Worm (Caenorhabditis elegans) whole organism, L3 larva: Measurements from ENCODE around the gene str-89.
A peak's percentile ranks its signal among the peaks of the same experiment; 100 is the strongest.

Source experiments
- R02D3.7 ChIP-seq: fragments of 150-350 bp; optimal IDR thresholded peaks from 2 replicates; lab custom pipeline; 2014; ENCODE audit warnings: missing biosample characterization, missing genetic modification characterization
- ZK546.5 ChIP-seq: sonication (generic microtip); optimal IDR thresholded peaks from 2 replicates; lab custom pipeline; 2017; ENCODE audit warnings: missing biosample characterization, missing genetic modification characterization
- aly-2 ChIP-seq: fragments of 150-350 bp; optimal IDR thresholded peaks from 2 replicates; lab custom pipeline; 2014; ENCODE audit warnings: missing biosample characterization, missing genetic modification characterization
- ama-1 ChIP-seq: fragments of 150-350 bp; optimal IDR thresholded peaks from 2 replicates; lab custom pipeline; 2018
- ceh-28 ChIP-seq: fragments of 150-350 bp; optimal IDR thresholded peaks from 2 replicates; lab custom pipeline; 2014; ENCODE audit warnings: missing biosample characterization, missing genetic modification reagents, missing genetic modification characterization
- ceh-82 ChIP-seq: fragments of 150-350 bp; optimal IDR thresholded peaks from 2 replicates; lab custom pipeline; 2014; ENCODE audit warnings: missing biosample characterization, missing genetic modification characterization
- ceh-9 ChIP-seq: sonication (generic microtip); optimal IDR thresholded peaks from 2 replicates; lab custom pipeline; 2018; ENCODE audit warnings: missing biosample characterization, missing genetic modification characterization
- egl-27 ChIP-seq: sonication (generic microtip); optimal IDR thresholded peaks from 4 replicates; lab custom pipeline; 2017; ENCODE audit warnings: missing biosample characterization, missing genetic modification reagents, missing genetic modification characterization
- egl-5 ChIP-seq: fragments of 150-350 bp; optimal IDR thresholded peaks from 2 replicates; lab custom pipeline; 2017; ENCODE audit warnings: missing biosample characterization, missing genetic modification reagents, missing genetic modification characterization, inconsistent platforms
- elt-1 ChIP-seq: fragments of 150-350 bp; optimal IDR thresholded peaks from 2 replicates; lab custom pipeline; 2014; ENCODE audit warnings: missing biosample characterization, missing genetic modification characterization
- elt-2 ChIP-seq: sonication (generic microtip); optimal IDR thresholded peaks from 2 replicates; lab custom pipeline; 2016; ENCODE audit warnings: missing genetic modification reagents, mild to moderate bottlenecking, missing genetic modification characterization, missing compliant biosample characterization
- fkh-10 ChIP-seq: sonication (generic microtip); optimal IDR thresholded peaks from 2 replicates; lab custom pipeline; 2017; ENCODE audit warnings: missing biosample characterization, missing genetic modification reagents, missing genetic modification characterization
- fkh-2 ChIP-seq: fragments of 150-350 bp; optimal IDR thresholded peaks from 2 replicates; lab custom pipeline; 2014; ENCODE audit warnings: missing biosample characterization, missing genetic modification reagents, missing genetic modification characterization
- fos-1 ChIP-seq: fragments of 150-350 bp; optimal IDR thresholded peaks from 2 replicates; lab custom pipeline; 2014; ENCODE audit warnings: missing biosample characterization, missing genetic modification characterization
- hmg-11 ChIP-seq: sonication (generic microtip); optimal IDR thresholded peaks from 2 replicates; lab custom pipeline; 2016; ENCODE audit warnings: missing genetic modification characterization, missing compliant biosample characterization
- jun-1 ChIP-seq: fragments of 150-350 bp; optimal IDR thresholded peaks from 2 replicates; lab custom pipeline; 2014; ENCODE audit warnings: missing biosample characterization, missing genetic modification reagents, missing genetic modification characterization
- lin-15B ChIP-seq: fragments of 150-350 bp; optimal IDR thresholded peaks from 2 replicates; lab custom pipeline; 2014; ENCODE audit warnings: missing biosample characterization, missing genetic modification characterization
- lsy-12 ChIP-seq: sonication (generic microtip); optimal IDR thresholded peaks from 2 replicates; lab custom pipeline; 2016; ENCODE audit warnings: mild to moderate bottlenecking, missing genetic modification characterization, missing compliant biosample characterization
- mdl-1 ChIP-seq: fragments of 150-350 bp; optimal IDR thresholded peaks from 2 replicates; lab custom pipeline; 2014; ENCODE audit warnings: missing biosample characterization, missing genetic modification characterization
- mml-1 ChIP-seq: fragments of 150-350 bp; sonication (generic microtip); optimal IDR thresholded peaks from 3 replicates; lab custom pipeline; 2014; ENCODE audit warnings: missing biosample characterization, missing genetic modification characterization
- nfya-1 ChIP-seq: sonication (generic microtip); optimal IDR thresholded peaks from 2 replicates; lab custom pipeline; 2017; ENCODE audit warnings: missing genetic modification characterization, mild to moderate bottlenecking, missing compliant biosample characterization, antibody characterized with exemption, moderate library complexity; ENCODE audit not compliant: insufficient read depth
- nhr-11 ChIP-seq: fragments of 150-350 bp; optimal IDR thresholded peaks from 2 replicates; lab custom pipeline; 2014; ENCODE audit warnings: missing biosample characterization, missing genetic modification characterization
- nhr-12 ChIP-seq: fragments of 150-350 bp; optimal IDR thresholded peaks from 2 replicates; lab custom pipeline; 2014; ENCODE audit warnings: missing biosample characterization, missing genetic modification characterization
- nhr-23 ChIP-seq: fragments of 150-350 bp; optimal IDR thresholded peaks from 2 replicates; lab custom pipeline; 2014; ENCODE audit warnings: missing biosample characterization, missing genetic modification reagents, missing genetic modification characterization
- nhr-28 ChIP-seq: fragments of 150-350 bp; optimal IDR thresholded peaks from 2 replicates; lab custom pipeline; 2014; ENCODE audit warnings: missing biosample characterization, missing genetic modification characterization
- nhr-43 ChIP-seq: sonication (generic microtip); optimal IDR thresholded peaks from 2 replicates; lab custom pipeline; 2016; ENCODE audit warnings: mild to moderate bottlenecking, missing genetic modification characterization, missing compliant biosample characterization; ENCODE audit not compliant: poor library complexity, severe bottlenecking
- nhr-67 ChIP-seq: fragments of 150-350 bp; optimal IDR thresholded peaks from 2 replicates; lab custom pipeline; 2014; ENCODE audit warnings: missing biosample characterization, missing genetic modification characterization
- nhr-76 ChIP-seq: fragments of 150-350 bp; sonication (generic microtip); optimal IDR thresholded peaks from 5 replicates; lab custom pipeline; 2014; ENCODE audit warnings: missing biosample characterization, missing genetic modification characterization
- nhr-77 ChIP-seq: fragments of 150-350 bp; optimal IDR thresholded peaks from 2 replicates; lab custom pipeline; 2014; ENCODE audit warnings: missing biosample characterization, missing genetic modification characterization
- pha-4 ChIP-seq: fragments of 150-350 bp; optimal IDR thresholded peaks from 2 replicates; lab custom pipeline; 2014; ENCODE audit warnings: missing biosample characterization, missing genetic modification reagents, missing genetic modification characterization
- pqm-1 ChIP-seq: fragments of 150-350 bp; optimal IDR thresholded peaks from 2 replicates; lab custom pipeline; 2017; ENCODE audit warnings: missing biosample characterization, missing genetic modification characterization, inconsistent platforms
- sea-2 ChIP-seq: fragments of 150-350 bp; sonication (generic microtip); optimal IDR thresholded peaks from 4 replicates; lab custom pipeline; 2014; ENCODE audit warnings: missing biosample characterization, missing genetic modification reagents, missing genetic modification characterization
- skn-1 ChIP-seq: fragments of 150-350 bp; optimal IDR thresholded peaks from 2 replicates; lab custom pipeline; 2014; ENCODE audit warnings: missing biosample characterization, missing genetic modification characterization
- snpc-4 ChIP-seq: fragments of 150-350 bp; optimal IDR thresholded peaks from 2 replicates; lab custom pipeline; 2014; ENCODE audit warnings: missing biosample characterization, missing genetic modification characterization
- tbx-2 ChIP-seq: sonication (generic microtip); optimal IDR thresholded peaks from 2 replicates; lab custom pipeline; 2016; ENCODE audit warnings: mild to moderate bottlenecking, missing genetic modification characterization, missing compliant biosample characterization
- unc-62 ChIP-seq: fragments of 150-350 bp; sonication (generic microtip); optimal IDR thresholded peaks from 4 replicates; lab custom pipeline; 2014; ENCODE audit warnings: missing biosample characterization, missing genetic modification reagents, missing genetic modification characterization
- zag-1 ChIP-seq: fragments of 150-350 bp; optimal IDR thresholded peaks from 2 replicates; lab custom pipeline; 2014; ENCODE audit warnings: missing biosample characterization, missing genetic modification characterization
- ztf-11 ChIP-seq: fragments of 150-350 bp; optimal IDR thresholded peaks from 2 replicates; lab custom pipeline; 2014; ENCODE audit warnings: missing biosample characterization, missing genetic modification characterization

The str-89 gene

ce11 chrV:17650427-17650826 lies 18.2 kb upstream of the str-89 start, which contains the start of gene fbxa-192:
fbxa-192 (minus strand) TSS chrV:17650527.
- TF ChIP-seq lsy-12 (tag; lab: Kevin White, UChicago), result no peak
- no peak for TF ChIP-seq pqm-1 (tag; lab: Kevin White, UChicago)
- no peak for TF ChIP-seq ztf-11 (tag; lab: Kevin White, UChicago)
- no peak for TF ChIP-seq fkh-2 (tag; lab: Kevin White, UChicago)
- TF ChIP-seq fkh-10, result no peak
- TF ChIP-seq sea-2 (GFP tag; lab: Kevin White, UChicago), result no peak
- TF ChIP-seq elt-1 (tag; lab: Kevin White, UChicago), result no peak
- no peak for TF ChIP-seq R02D3.7
- no peak for TF ChIP-seq mdl-1 (tag; lab: Kevin White, UChicago)
- no peak for TF ChIP-seq nhr-11 (tag; lab: Kevin White, UChicago)
- no peak for TF ChIP-seq hmg-11 (tag; lab: Kevin White, UChicago)
- TF ChIP-seq nfya-1 (tag; lab: Kevin White, UChicago), result no peak
- TF ChIP-seq pha-4 (tag; lab: Kevin White, UChicago), result no peak
- no peak for TF ChIP-seq ZK546.5
- no peak for TF ChIP-seq egl-27

ce11 chrV:17655205-17655604 lies 13.4 kb upstream of the str-89 start:
- no peak for TF ChIP-seq nhr-12 (tag; lab: Kevin White, UChicago)
- TF ChIP-seq nhr-23, result no peak
- TF ChIP-seq mml-1 (tag; lab: Kevin White, UChicago), result no peak
- TF ChIP-seq nhr-11 (tag; lab: Kevin White, UChicago), result no peak
- TF ChIP-seq lsy-12 (tag; lab: Kevin White, UChicago), result no peak
- no peak for TF ChIP-seq elt-2 (tag; lab: Kevin White, UChicago)
- no peak for TF ChIP-seq tbx-2 (tag; lab: Kevin White, UChicago)
- no peak for TF ChIP-seq ceh-28 (tag; lab: Kevin White, UChicago)
- TF ChIP-seq egl-5 (tag; lab: Kevin White, UChicago), result no peak
- no peak for TF ChIP-seq aly-2 (tag; lab: Kevin White, UChicago)
- no peak for TF ChIP-seq fos-1 (tag; lab: Kevin White, UChicago)
- TF ChIP-seq snpc-4 (tag; lab: Kevin White, UChicago), result no peak
- no peak for TF ChIP-seq nfya-1 (tag; lab: Kevin White, UChicago)
- TF ChIP-seq ZK546.5, result no peak
- no peak for TF ChIP-seq lin-15B
- TF ChIP-seq skn-1 (tag; lab: Kevin White, UChicago), result no peak
- TF ChIP-seq ceh-82, result no peak
- no peak for TF ChIP-seq unc-62
- TF ChIP-seq R02D3.7, result no peak

ce11 chrV:17658824-17659223 lies 9.8 kb upstream of the str-89 start:
- no peak for TF ChIP-seq egl-27

ce11 chrV:17659228-17659627 lies 9.4 kb upstream of the str-89 start, which contains the start of gene fbxa-108:
fbxa-108 (minus strand) TSS chrV:17659385.
- peak; percentile 60 for TF ChIP-seq ceh-28 (tag; lab: Kevin White, UChicago)
- TF ChIP-seq pqm-1 (tag; lab: Kevin White, UChicago), result peak; percentile 99
- TF ChIP-seq nhr-28 (tag; lab: Kevin White, UChicago), result no peak
- no peak for TF ChIP-seq nhr-77 (tag; lab: Kevin White, UChicago)
- TF ChIP-seq nhr-67 (tag; lab: Kevin White, UChicago), result no peak
- TF ChIP-seq snpc-4 (tag; lab: Kevin White, UChicago), result peak; percentile 14
- no peak for TF ChIP-seq egl-27
- TF ChIP-seq ZK546.5, result no peak
- no peak for TF ChIP-seq nhr-43 (tag; lab: Kevin White, UChicago)
- peak; percentile 100 for TF ChIP-seq elt-2 (tag; lab: Kevin White, UChicago)
- peak; percentile 87 for TF ChIP-seq jun-1
- TF ChIP-seq ztf-11 (tag; lab: Kevin White, UChicago), result no peak
- peak; percentile 71 for TF ChIP-seq pha-4 (tag; lab: Kevin White, UChicago)
- TF ChIP-seq mdl-1 (tag; lab: Kevin White, UChicago), result no peak
- no peak for TF ChIP-seq ama-1 (lab: Kevin White, UChicago)
- no peak for TF ChIP-seq lin-15B
- TF ChIP-seq sea-2 (GFP tag; lab: Kevin White, UChicago), result no peak
- no peak for TF ChIP-seq nhr-23

ce11 chrV:17660003-17660402 lies 8.6 kb upstream of the str-89 start, which contains the start of gene dgat-2:
dgat-2 (plus strand) TSS chrV:17660303.
- TF ChIP-seq snpc-4 (tag; lab: Kevin White, UChicago), result no peak
- TF ChIP-seq ceh-28 (tag; lab: Kevin White, UChicago), result no peak
- no peak for TF ChIP-seq elt-1 (tag; lab: Kevin White, UChicago)
- no peak for TF ChIP-seq pha-4 (tag; lab: Kevin White, UChicago)
- no peak for TF ChIP-seq ceh-82
- no peak for TF ChIP-seq ceh-9 (tag; lab: Kevin White, UChicago)
- no peak for TF ChIP-seq nhr-76 (tag; lab: Kevin White, UChicago)
- TF ChIP-seq zag-1 (tag; lab: Kevin White, UChicago), result no peak
- TF ChIP-seq lsy-12 (tag; lab: Kevin White, UChicago), result no peak
- TF ChIP-seq nhr-12 (tag; lab: Kevin White, UChicago), result no peak
- no peak for TF ChIP-seq egl-5 (tag; lab: Kevin White, UChicago)
- no peak for TF ChIP-seq nhr-23
- no peak for TF ChIP-seq sea-2 (GFP tag; lab: Kevin White, UChicago)
- TF ChIP-seq tbx-2 (tag; lab: Kevin White, UChicago), result no peak
- no peak for TF ChIP-seq ama-1 (lab: Kevin White, UChicago)
- no peak for TF ChIP-seq lin-15B
- no peak for TF ChIP-seq nhr-67 (tag; lab: Kevin White, UChicago)
- no peak for TF ChIP-seq unc-62
